Worm (Caenorhabditis elegans) whole organism, L1 larva: ENCODE data around the gene exc-7.

ENCODE experiments used
- C16A3.4 ChIP-seq: fragments of 150-350 bp; optimal IDR thresholded peaks from 2 replicates; lab custom pipeline; 2014; ENCODE audit warnings: missing biosample characterization, missing genetic modification characterization
- Y116A8C.19 ChIP-seq: sonication (generic microtip); optimal IDR thresholded peaks from 2 replicates; lab custom pipeline; 2016; ENCODE audit warnings: missing compliant biosample characterization, missing genetic modification characterization, borderline replicate concordance
- aha-1 ChIP-seq: fragments of 150-350 bp; optimal IDR thresholded peaks from 2 replicates; lab custom pipeline; 2014; ENCODE audit warnings: missing biosample characterization, missing genetic modification characterization
- aly-2 ChIP-seq: fragments of 150-350 bp; optimal IDR thresholded peaks from 2 replicates; lab custom pipeline; 2014; ENCODE audit warnings: missing biosample characterization, missing genetic modification characterization
- ama-1 ChIP-seq: fragments of 150-350 bp; optimal IDR thresholded peaks from 2 replicates; lab custom pipeline; 2014
- ceh-63 ChIP-seq: fragments of 200-800 bp; sonication (Bioruptor generic); optimal IDR thresholded peaks from 2 replicates; lab custom pipeline; 2018; ENCODE audit warnings: mild to moderate bottlenecking, missing genetic modification characterization, missing compliant biosample characterization
- ceh-8 ChIP-seq: fragments of 200-800 bp; sonication (Bioruptor generic); optimal IDR thresholded peaks from 2 replicates; lab custom pipeline; 2018; ENCODE audit warnings: mild to moderate bottlenecking, missing genetic modification characterization, moderate library complexity, missing compliant biosample characterization
- ceh-82 ChIP-seq, 3 experiments: fragments of 150-350 bp in 1 of 3; sonication (generic microtip) in 2 of 3; optimal IDR thresholded peaks; 2 replicates each; lab custom pipeline; 2014 to 2017; ENCODE audit warnings: missing biosample characterization in 3 of 3, missing genetic modification characterization in 3 of 3
- ceh-88 ChIP-seq: fragments of 200-800 bp; sonication (Bioruptor generic); IDR thresholded peaks from 2 replicates; pipeline ENCODE4 v1.3.6; 2022; ENCODE audit warnings: missing genetic modification characterization, missing compliant biosample characterization
- dpl-1 ChIP-seq, 3 experiments: fragments of 150-350 bp in 2 of 3; sonication (generic microtip) in 1 of 3; optimal IDR thresholded peaks; 2 replicates each; lab custom pipeline; 2014 to 2017; ENCODE audit warnings: missing biosample characterization in 3 of 3, missing genetic modification characterization in 3 of 3, missing genetic modification reagents in 3 of 3
- dsc-1 ChIP-seq: sonication (generic microtip); optimal IDR thresholded peaks from 2 replicates; lab custom pipeline; 2016; ENCODE audit warnings: mild to moderate bottlenecking, missing genetic modification characterization, missing compliant biosample characterization
- efl-1 ChIP-seq, 4 experiments: fragments of 150-350 bp; optimal IDR thresholded peaks in 3 of 4; peaks in 1 of 4; 1 replicate in 1 of 4; 2 replicates in 3 of 4; lab custom pipeline; 2014; ENCODE audit warnings: missing biosample characterization in 2 of 4, missing genetic modification characterization in 2 of 4, missing genetic modification reagents in 2 of 4
- efl-3 ChIP-seq: fragments of 200-800 bp; sonication (Bioruptor generic); optimal IDR thresholded peaks from 2 replicates; lab custom pipeline; 2018; ENCODE audit warnings: mild to moderate bottlenecking, missing genetic modification characterization, missing compliant biosample characterization
- egl-13 ChIP-seq: sonication (generic microtip); optimal IDR thresholded peaks from 2 replicates; lab custom pipeline; 2016; ENCODE audit warnings: missing genotype, missing genetic modification reagents, missing genetic modification characterization, missing compliant biosample characterization
- egl-27 ChIP-seq, 2 experiments: fragments of 150-350 bp in 1 of 2; sonication (generic microtip); optimal IDR thresholded peaks; 3 replicates each; lab custom pipeline; 2017 to 2018; ENCODE audit warnings: missing biosample characterization in 2 of 2, missing genetic modification characterization in 2 of 2, missing genetic modification reagents in 2 of 2
- elt-2 ChIP-seq: sonication (generic microtip); optimal IDR thresholded peaks from 2 replicates; lab custom pipeline; 2016; ENCODE audit warnings: missing genetic modification characterization, mild to moderate bottlenecking, inconsistent platforms, missing compliant biosample characterization, missing genetic modification reagents
- fkh-10 ChIP-seq: sonication (generic microtip); optimal IDR thresholded peaks from 2 replicates; lab custom pipeline; 2017; ENCODE audit warnings: missing biosample characterization, missing genetic modification reagents, missing genetic modification characterization
- fkh-8 ChIP-seq: sonication (generic microtip); optimal IDR thresholded peaks from 2 replicates; lab custom pipeline; 2016; ENCODE audit warnings: mild to moderate bottlenecking, missing genetic modification characterization, missing compliant biosample characterization
- grh-1 ChIP-seq: fragments of 200-800 bp; sonication (Bioruptor generic); IDR thresholded peaks from 2 replicates; pipeline ENCODE4 v1.3.6; 2022; ENCODE audit warnings: missing genetic modification reagents, missing genetic modification characterization, missing compliant biosample characterization
- hlh-17 ChIP-seq: fragments of 200-800 bp; sonication (Bioruptor generic); optimal IDR thresholded peaks from 2 replicates; lab custom pipeline; 2018; ENCODE audit warnings: missing genetic modification characterization, mild to moderate bottlenecking, missing compliant biosample characterization, moderate library complexity, borderline replicate concordance
- hpl-2 ChIP-seq: fragments of 150-350 bp; optimal IDR thresholded peaks from 2 replicates; lab custom pipeline; 2014; ENCODE audit warnings: missing biosample characterization, missing genetic modification reagents, missing genetic modification characterization
- isw-1 ChIP-seq: fragments of 200-800 bp; sonication (Bioruptor generic); IDR thresholded peaks from 2 replicates; pipeline ENCODE4 v1.3.6; 2022; ENCODE audit warnings: missing genetic modification characterization, missing compliant biosample characterization
- lin-13 ChIP-seq: fragments of 150-350 bp; optimal IDR thresholded peaks from 2 replicates; lab custom pipeline; 2014; ENCODE audit warnings: missing biosample characterization, missing genetic modification reagents, missing genetic modification characterization
- lin-35 ChIP-seq, 2 experiments: fragments of 150-350 bp; optimal IDR thresholded peaks; 2 replicates each; lab custom pipeline; 2014; ENCODE audit warnings: missing biosample characterization in 2 of 2, missing genetic modification characterization in 2 of 2, missing genetic modification reagents in 2 of 2
- lin-39 ChIP-seq: fragments of 150-350 bp; optimal IDR thresholded peaks from 2 replicates; lab custom pipeline; 2014; ENCODE audit warnings: missing biosample characterization, missing genetic modification reagents, missing genetic modification characterization
- mab-9 ChIP-seq: fragments of 200-800 bp; sonication (Bioruptor generic); IDR thresholded peaks from 2 replicates; pipeline ENCODE4 v1.3.6; 2022; ENCODE audit warnings: missing genetic modification reagents, missing genetic modification characterization, missing compliant biosample characterization
- mdl-1 ChIP-seq, 2 experiments: fragments of 150-350 bp; optimal IDR thresholded peaks; 2 replicates each; lab custom pipeline; 2014 to 2017; ENCODE audit warnings: missing biosample characterization in 2 of 2, missing genetic modification characterization in 2 of 2, inconsistent platforms in 1 of 2
- mef-2 ChIP-seq: fragments of 150-350 bp; optimal IDR thresholded peaks from 2 replicates; lab custom pipeline; 2014; ENCODE audit warnings: missing biosample characterization, missing genetic modification characterization
- mep-1 ChIP-seq: fragments of 150-350 bp; optimal IDR thresholded peaks from 2 replicates; lab custom pipeline; 2014; ENCODE audit warnings: missing biosample characterization, missing genetic modification characterization
- nhr-12 ChIP-seq: sonication (generic microtip); optimal IDR thresholded peaks from 2 replicates; lab custom pipeline; 2017; ENCODE audit warnings: missing biosample characterization, missing genetic modification characterization
- nhr-237 ChIP-seq: fragments of 150-350 bp; optimal IDR thresholded peaks from 2 replicates; lab custom pipeline; 2014; ENCODE audit warnings: missing biosample characterization, missing genetic modification characterization
- nhr-28 ChIP-seq: fragments of 150-350 bp; optimal IDR thresholded peaks from 2 replicates; lab custom pipeline; 2014; ENCODE audit warnings: missing biosample characterization, missing genetic modification characterization
- nhr-47 ChIP-seq: sonication (generic microtip); optimal IDR thresholded peaks from 2 replicates; lab custom pipeline; 2016; ENCODE audit warnings: mild to moderate bottlenecking, missing genetic modification characterization, moderate library complexity, missing compliant biosample characterization
- nhr-71 ChIP-seq: sonication (generic microtip); optimal IDR thresholded peaks from 2 replicates; lab custom pipeline; 2016; ENCODE audit warnings: mild to moderate bottlenecking, missing genetic modification characterization, moderate library complexity, missing compliant biosample characterization
- nhr-90 ChIP-seq: sonication (generic microtip); optimal IDR thresholded peaks from 2 replicates; lab custom pipeline; 2016; ENCODE audit warnings: mild to moderate bottlenecking, missing genetic modification characterization, missing compliant biosample characterization; ENCODE audit not compliant: poor library complexity
- pag-3 ChIP-seq: sonication (generic microtip); optimal IDR thresholded peaks from 2 replicates; lab custom pipeline; 2017; ENCODE audit warnings: missing genetic modification characterization, mild to moderate bottlenecking, missing compliant biosample characterization, antibody characterized with exemption, borderline replicate concordance; ENCODE audit not compliant: insufficient read depth
- pax-3 ChIP-seq: fragments of 200-800 bp; sonication (Bioruptor generic); optimal IDR thresholded peaks from 2 replicates; lab custom pipeline; 2018; ENCODE audit warnings: mild to moderate bottlenecking, missing genetic modification characterization, moderate library complexity, missing compliant biosample characterization
- pqm-1 ChIP-seq: sonication (generic microtip); optimal IDR thresholded peaks from 3 replicates; lab custom pipeline; 2017; ENCODE audit warnings: missing biosample characterization, missing genetic modification characterization
- rnt-1 ChIP-seq: sonication (generic microtip); optimal IDR thresholded peaks from 2 replicates; lab custom pipeline; 2016; ENCODE audit warnings: mild to moderate bottlenecking, missing genetic modification characterization, moderate library complexity, missing compliant biosample characterization
- skn-1 ChIP-seq: fragments of 150-350 bp; optimal IDR thresholded peaks from 2 replicates; lab custom pipeline; 2014; ENCODE audit warnings: missing biosample characterization, missing genetic modification characterization
- snu-23 ChIP-seq: sonication (generic microtip); optimal IDR thresholded peaks from 2 replicates; lab custom pipeline; 2016; ENCODE audit warnings: missing genetic modification characterization, missing compliant biosample characterization
- sox-4 ChIP-seq: sonication (generic microtip); optimal IDR thresholded peaks from 2 replicates; lab custom pipeline; 2016; ENCODE audit warnings: missing genetic modification characterization, missing compliant biosample characterization
- sptf-1 ChIP-seq: fragments of 150-350 bp; optimal IDR thresholded peaks from 2 replicates; lab custom pipeline; 2014; ENCODE audit warnings: missing biosample characterization, missing genetic modification characterization
- swsn-7 ChIP-seq: sonication (generic microtip); optimal IDR thresholded peaks from 2 replicates; lab custom pipeline; 2016; ENCODE audit warnings: missing genetic modification characterization, missing compliant biosample characterization
- tlp-1 ChIP-seq: fragments of 150-350 bp; optimal IDR thresholded peaks from 2 replicates; lab custom pipeline; 2014; ENCODE audit warnings: missing biosample characterization, missing genetic modification characterization
- unc-130 ChIP-seq: fragments of 150-350 bp; optimal IDR thresholded peaks from 2 replicates; lab custom pipeline; 2017; ENCODE audit warnings: missing biosample characterization, missing genetic modification characterization, inconsistent platforms
- unc-86 ChIP-seq: sonication (generic microtip); optimal IDR thresholded peaks from 2 replicates; lab custom pipeline; 2016; ENCODE audit warnings: missing genetic modification characterization, missing compliant biosample characterization
- vab-15 ChIP-seq: sonication (generic microtip); optimal IDR thresholded peaks from 2 replicates; lab custom pipeline; 2017; ENCODE audit warnings: missing genotype, mild to moderate bottlenecking, missing genetic modification characterization, missing compliant biosample characterization
- xbp-1 ChIP-seq: sonication (generic microtip); optimal IDR thresholded peaks from 2 replicates; lab custom pipeline; 2016; ENCODE audit warnings: missing genetic modification characterization, missing compliant biosample characterization
- zip-4 ChIP-seq: fragments of 200-800 bp; sonication (Bioruptor generic); optimal IDR thresholded peaks from 2 replicates; lab custom pipeline; 2018; ENCODE audit warnings: mild to moderate bottlenecking, missing genetic modification characterization, moderate library complexity, missing compliant biosample characterization
- ztf-11 ChIP-seq, 2 experiments: sonication (generic microtip); optimal IDR thresholded peaks; 2 replicates each; lab custom pipeline; 2016 to 2017; ENCODE audit warnings: missing genetic modification characterization in 2 of 2, missing biosample characterization in 1 of 2, missing compliant biosample characterization in 1 of 2
- ztf-4 ChIP-seq: fragments of 150-350 bp; optimal IDR thresholded peaks from 2 replicates; lab custom pipeline; 2014; ENCODE audit warnings: missing biosample characterization, missing genetic modification characterization

exc-7 gene

DNA sequence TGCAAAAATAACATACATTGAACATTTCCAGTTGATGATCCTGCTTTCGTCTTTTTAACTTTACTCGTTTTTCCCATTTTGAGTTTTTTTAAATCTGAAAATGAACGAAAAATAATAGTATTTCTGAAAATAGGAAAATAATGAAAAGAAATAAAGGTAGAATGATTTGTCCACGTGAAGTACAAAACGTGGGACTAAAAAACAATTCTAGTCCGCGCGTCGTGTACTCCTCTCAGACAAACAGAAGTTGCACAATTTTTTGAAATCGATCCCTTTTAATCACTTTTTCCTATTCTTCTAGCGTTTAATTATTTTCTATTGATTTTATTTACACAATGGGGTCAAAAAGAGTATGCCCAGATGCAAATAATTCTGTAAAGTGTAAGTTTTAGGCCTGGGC, 15.3 kb downstream of the exc-7 start, which contains the start of the genes E02H1.1 and tag-124:
Gene E02H1.1, minus strand, starts transcription at position 94 of the 400 bp plus-strand sequence.
Gene tag-124, plus strand, starts transcription at position 222 of the 400 bp plus-strand sequence.
- TF ChIP-seq nhr-71 (tag; lab: Kevin White, UChicago): peak; percentile 93
- peak; percentile 76 for TF ChIP-seq grh-1 (GFP tag; lab: Robert Waterston, UW)
- peak; percentile 62 for TF ChIP-seq lin-39
- TF ChIP-seq lin-35 (GFP tag; optimal IDR thresholded peaks at IDR 0.05; lab: Kevin White, UChicago): peak; percentile 73 to 76
- peak in 1 of 2 experiments; percentile 65 for TF ChIP-seq mdl-1 (tag; optimal IDR thresholded peaks at IDR 0.05; lab: Kevin White, UChicago)
- TF ChIP-seq unc-130 (tag; lab: Kevin White, UChicago): peak; percentile 56
- peak; percentile 95 for TF ChIP-seq sox-4 (tag; lab: Kevin White, UChicago)
- TF ChIP-seq egl-13 (tag; lab: Kevin White, UChicago): peak; percentile 97
- TF ChIP-seq fkh-10: no peak
- no peak for TF ChIP-seq mef-2
- TF ChIP-seq isw-1: peak; percentile 77
- TF ChIP-seq elt-2: peak; percentile 88
- no peak for TF ChIP-seq ama-1
- TF ChIP-seq swsn-7: peak; percentile 91
- peak; percentile 93 for TF ChIP-seq pax-3 (tag; lab: Kevin White, UChicago)
- peak; percentile 78 for TF ChIP-seq mep-1 (tag; lab: Kevin White, UChicago)
- TF ChIP-seq unc-86 (tag; lab: Kevin White, UChicago): peak; percentile 81
- peak; percentile 84 for TF ChIP-seq ceh-88
- peak; percentile 70 for TF ChIP-seq efl-3 (GFP tag; lab: Kevin White, UChicago)
- TF ChIP-seq zip-4 (GFP tag; lab: Kevin White, UChicago): peak; percentile 62
- peak; percentile 65 for TF ChIP-seq vab-15
- TF ChIP-seq nhr-12: no peak
- peak; percentile 47 for TF ChIP-seq ceh-8 (GFP tag; lab: Kevin White, UChicago)
- TF ChIP-seq C16A3.4 (tag; lab: Kevin White, UChicago): peak; percentile 23
- no peak for TF ChIP-seq hpl-2 (GFP tag; lab: Kevin White, UChicago)
- TF ChIP-seq tlp-1 (tag; lab: Kevin White, UChicago): no peak
- TF ChIP-seq sptf-1 (tag; lab: Kevin White, UChicago): no peak
- no peak for TF ChIP-seq nhr-28 (tag; lab: Kevin White, UChicago)
- TF ChIP-seq pag-3 (tag; lab: Kevin White, UChicago): no peak
- TF ChIP-seq hlh-17 (GFP tag; lab: Kevin White, UChicago): no peak
- peak; percentile 52 to 66 (median 65) for TF ChIP-seq ceh-82 (tag; optimal IDR thresholded peaks at IDR 0.05; lab: Kevin White, UChicago)
- TF ChIP-seq nhr-90: peak; percentile 94
- TF ChIP-seq ztf-4 (tag; lab: Kevin White, UChicago): peak; percentile 79
- TF ChIP-seq lin-13 (GFP tag; lab: Kevin White, UChicago): peak; percentile 16
- no peak for TF ChIP-seq aha-1 (tag; lab: Kevin White, UChicago)
- TF ChIP-seq mab-9: peak; percentile 79
- TF ChIP-seq ceh-63: peak; percentile 65
- no peak for TF ChIP-seq nhr-237 (tag; lab: Kevin White, UChicago)
- peak; percentile 91 for TF ChIP-seq snu-23 (GFP tag; lab: Kevin White, UChicago)
- TF ChIP-seq fkh-8 (tag; lab: Kevin White, UChicago): peak; percentile 84
- TF ChIP-seq ztf-11 (tag; optimal IDR thresholded peaks at IDR 0.05; lab: Kevin White, UChicago): peak in 1 of 2 experiments; percentile 97
- TF ChIP-seq Y116A8C.19 (tag; lab: Kevin White, UChicago): peak; percentile 93
- TF ChIP-seq dsc-1 (tag; lab: Kevin White, UChicago): peak; percentile 96
- peak; percentile 93 for TF ChIP-seq nhr-47
- peak; percentile 75 to 81 for TF ChIP-seq efl-1 (optimal IDR thresholded peaks at IDR 0.05; lab: Kevin White, UChicago)
- peak; percentile 75 to 97 for TF ChIP-seq efl-1 (GFP tag; optimal IDR thresholded peaks at IDR 0.05 in 1 of 2; lab: Kevin White, UChicago)
- no peak for TF ChIP-seq egl-27 (tag; optimal IDR thresholded peaks at IDR 0.05; lab: Kevin White, UChicago)
- TF ChIP-seq skn-1: peak; percentile 62
- peak; percentile 65 to 77 (median 73) for TF ChIP-seq dpl-1 (GFP tag; optimal IDR thresholded peaks at IDR 0.05; lab: Kevin White, UChicago)
- TF ChIP-seq xbp-1 (tag; lab: Kevin White, UChicago): peak; percentile 92
- no peak for TF ChIP-seq pqm-1 (tag; lab: Kevin White, UChicago)
- peak; percentile 57 for TF ChIP-seq aly-2 (tag; lab: Kevin White, UChicago)
- peak; percentile 99 for TF ChIP-seq rnt-1 (tag; lab: Kevin White, UChicago)
